Worm (Caenorhabditis elegans) whole organism, mixed stage, embryonic: ENCODE results near the gene M6.11.
A peak's percentile ranks its signal among the peaks of the same experiment; 100 is the strongest.

ENCODE experiments used
- bed-3 ChIP-seq: fragments of 200-800 bp; sonication (Bioruptor generic); optimal IDR thresholded peaks from 3 replicates; lab custom pipeline; 2018; ENCODE audit warnings: mild to moderate bottlenecking, missing genetic modification characterization, moderate library complexity, missing compliant biosample characterization
- ces-1 ChIP-seq: fragments of 150-350 bp; optimal IDR thresholded peaks from 2 replicates; lab custom pipeline; 2014; ENCODE audit warnings: missing biosample characterization, missing genetic modification reagents, missing genetic modification characterization
- elt-3 ChIP-seq: fragments of 150-350 bp; optimal IDR thresholded peaks from 2 replicates; lab custom pipeline; 2014; ENCODE audit warnings: missing biosample characterization, missing genetic modification characterization
- flh-1 ChIP-seq: fragments of 200-800 bp; sonication (Bioruptor generic); optimal IDR thresholded peaks from 2 replicates; lab custom pipeline; 2018; ENCODE audit warnings: mild to moderate bottlenecking, missing genetic modification characterization, moderate library complexity, missing compliant biosample characterization
- lin-13 ChIP-seq: fragments of 150-350 bp; optimal IDR thresholded peaks from 2 replicates; lab custom pipeline; 2014; ENCODE audit warnings: missing biosample characterization, missing genetic modification characterization
- lsy-2 ChIP-seq: fragments of 150-350 bp; optimal IDR thresholded peaks from 2 replicates; lab custom pipeline; 2014; ENCODE audit warnings: missing biosample characterization, missing genetic modification characterization
- mep-1 ChIP-seq: fragments of 150-350 bp; optimal IDR thresholded peaks from 2 replicates; lab custom pipeline; 2017; ENCODE audit warnings: missing biosample characterization, missing genetic modification reagents, missing genetic modification characterization, inconsistent platforms
- nhr-12 ChIP-seq: fragments of 150-350 bp; optimal IDR thresholded peaks from 2 replicates; lab custom pipeline; 2014; ENCODE audit warnings: missing biosample characterization, missing genetic modification characterization
- nhr-76 ChIP-seq: sonication (generic microtip); optimal IDR thresholded peaks from 2 replicates; lab custom pipeline; 2017; ENCODE audit warnings: missing biosample characterization, missing genetic modification characterization
- pha-4 ChIP-seq: fragments of 150-350 bp; optimal IDR thresholded peaks from 2 replicates; lab custom pipeline; 2018; ENCODE audit warnings: missing biosample characterization, missing genetic modification reagents, missing genetic modification characterization
- snpc-4 ChIP-seq: fragments of 150-350 bp; optimal IDR thresholded peaks from 2 replicates; lab custom pipeline; 2014; ENCODE audit warnings: missing biosample characterization, missing genetic modification characterization
- unc-39 ChIP-seq: fragments of 150-350 bp; optimal IDR thresholded peaks from 2 replicates; lab custom pipeline; 2014; ENCODE audit warnings: missing biosample characterization, missing genetic modification characterization
- unc-62 ChIP-seq: fragments of 150-350 bp; optimal IDR thresholded peaks from 2 replicates; lab custom pipeline; 2014; ENCODE audit warnings: missing biosample characterization, missing genetic modification reagents, missing genetic modification characterization
- zip-8 ChIP-seq: fragments of 150-350 bp; optimal IDR thresholded peaks from 2 replicates; lab custom pipeline; 2014; ENCODE audit warnings: missing biosample characterization, missing genetic modification characterization

DNA sequence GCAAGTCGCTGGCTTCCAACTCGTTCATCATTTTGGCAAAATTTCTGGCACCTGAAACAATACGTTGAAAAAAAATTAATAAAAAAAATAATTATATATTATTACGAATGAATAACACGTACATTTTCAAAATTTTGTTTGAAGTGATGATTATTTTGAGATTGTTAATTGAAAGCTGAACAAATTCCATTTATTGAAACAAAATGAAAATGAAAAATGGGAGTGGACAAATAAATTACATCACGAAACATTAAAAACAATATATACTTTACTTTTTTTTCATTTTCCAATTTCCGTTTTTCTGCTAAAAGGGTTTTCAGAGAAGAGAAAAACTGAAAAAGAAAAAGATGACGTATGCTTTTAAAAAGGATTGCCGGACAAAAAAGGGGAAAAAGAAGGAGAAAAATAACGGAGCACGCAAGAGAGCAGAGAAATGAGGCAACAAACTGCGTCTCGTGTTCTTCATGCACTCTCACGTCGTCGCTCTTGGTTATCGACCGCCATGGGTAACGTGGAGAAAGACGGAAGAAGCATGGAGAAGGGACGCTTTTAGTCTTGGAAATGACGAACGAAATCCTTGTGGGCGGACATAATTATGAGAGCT, 20.5 kb upstream of the M6.11 start, which contains the start of gene rund-1:
- TF ChIP-seq unc-62 (no peak), elt-3 (tag; lab: Kevin White, UChicago) (no peak), pha-4 (tag; lab: Kevin White, UChicago) (no peak), lsy-2 (no peak), nhr-12 (no peak), mep-1 (tag; lab: Kevin White, UChicago) (no peak), snpc-4 (no peak), nhr-76 (tag; lab: Kevin White, UChicago) (no peak), flh-1 (GFP tag; lab: Kevin White, UChicago) (no peak), unc-39 (no peak), zip-8 (tag; lab: Kevin White, UChicago) (no peak), ces-1 (GFP tag; lab: Kevin White, UChicago) (peak; percentile 22), bed-3 (GFP tag; lab: Kevin White, UChicago) (no peak), lin-13 (no peak)
